Worm (Caenorhabditis elegans) whole organism, L4 larva: ENCODE data around the gene tbc-7.

Experiments used
- D1046.2 ChIP-seq: fragments of 200-800 bp; sonication (Bioruptor generic); IDR thresholded peaks from 2 replicates; pipeline ENCODE4 v1.3.6; 2022; ENCODE audit warnings: missing genetic modification characterization, missing compliant biosample characterization
- F49E8.2 ChIP-seq: sonication (generic microtip); optimal IDR thresholded peaks from 2 replicates; lab custom pipeline; 2016; ENCODE audit warnings: missing compliant biosample characterization, mild to moderate bottlenecking, missing genetic modification characterization, borderline replicate concordance
- Y48G9A.11 ChIP-seq: fragments of 200-800 bp; sonication (Bioruptor generic); IDR thresholded peaks from 2 replicates; pipeline ENCODE4 v1.3.6; 2022; ENCODE audit warnings: missing genetic modification reagents, missing genetic modification characterization, missing compliant biosample characterization
- Y75B8A.6 ChIP-seq: fragments of 200-800 bp; sonication (Bioruptor generic); IDR thresholded peaks from 2 replicates; pipeline ENCODE4 v1.3.6; 2022; ENCODE audit warnings: missing genetic modification reagents, missing genetic modification characterization, missing compliant biosample characterization
- aha-1 ChIP-seq: fragments of 150-350 bp; peaks from one replicate; lab custom pipeline; 2014; ENCODE audit warnings: missing biosample characterization, missing genetic modification characterization
- ama-1 ChIP-seq: fragments of 150-350 bp; optimal IDR thresholded peaks from 2 replicates; lab custom pipeline; 2014; ENCODE audit warnings: inconsistent platforms, mixed read lengths
- ceh-32 ChIP-seq: sonication (generic microtip); optimal IDR thresholded peaks from 2 replicates; lab custom pipeline; 2016; ENCODE audit warnings: mild to moderate bottlenecking, missing genetic modification characterization, missing compliant biosample characterization; ENCODE audit not compliant: poor library complexity
- ces-1 ChIP-seq: fragments of 150-350 bp; sonication (generic microtip); optimal IDR thresholded peaks from 4 replicates; lab custom pipeline; 2014; ENCODE audit warnings: missing biosample characterization, missing genetic modification reagents, missing genetic modification characterization
- ctbp-1 ChIP-seq: fragments of 200-800 bp; sonication (Bioruptor generic); IDR thresholded peaks from 2 replicates; pipeline ENCODE4 v1.3.6; 2022; ENCODE audit warnings: missing genetic modification reagents, missing genetic modification characterization, missing compliant biosample characterization
- daf-12 ChIP-seq: fragments of 150-350 bp; optimal IDR thresholded peaks from 2 replicates; lab custom pipeline; 2014; ENCODE audit warnings: missing biosample characterization, missing genetic modification reagents, missing genetic modification characterization
- daf-16 ChIP-seq, 3 experiments: sonication (generic microtip); optimal IDR thresholded peaks; 2 replicates each; lab custom pipeline; 2016 to 2017; ENCODE audit warnings: missing genetic modification characterization in 3 of 3, missing genetic modification reagents in 3 of 3, mild to moderate bottlenecking in 2 of 3, missing compliant biosample characterization in 2 of 3, missing biosample characterization in 1 of 3, moderate library complexity in 1 of 3
- dmd-6 ChIP-seq: fragments of 200-800 bp; sonication (Bioruptor generic); IDR thresholded peaks from 2 replicates; pipeline ENCODE4 v1.3.6; 2022; ENCODE audit warnings: missing genetic modification reagents, missing genetic modification characterization, missing compliant biosample characterization
- dmd-8 ChIP-seq: fragments of 200-800 bp; sonication (Bioruptor generic); IDR thresholded peaks from 2 replicates; pipeline ENCODE4 v1.3.6; 2022; ENCODE audit warnings: missing genetic modification characterization, missing compliant biosample characterization
- dpl-1 ChIP-seq: fragments of 150-350 bp; optimal IDR thresholded peaks from 2 replicates; lab custom pipeline; 2014; ENCODE audit warnings: missing biosample characterization, missing genetic modification reagents, missing genetic modification characterization
- egl-27 ChIP-seq: sonication (generic microtip); optimal IDR thresholded peaks from 3 replicates; lab custom pipeline; 2017; ENCODE audit warnings: missing biosample characterization, missing genetic modification reagents, missing genetic modification characterization
- fkh-10 ChIP-seq: fragments of 150-350 bp; optimal IDR thresholded peaks from 2 replicates; lab custom pipeline; 2014; ENCODE audit warnings: missing biosample characterization, missing genetic modification reagents, missing genetic modification characterization
- gei-8 ChIP-seq: fragments of 200-800 bp; sonication (Bioruptor generic); optimal IDR thresholded peaks from 2 replicates; lab custom pipeline; 2018; ENCODE audit warnings: mild to moderate bottlenecking, missing genetic modification characterization, missing compliant biosample characterization
- hlh-30 ChIP-seq: sonication (generic microtip); optimal IDR thresholded peaks from 2 replicates; lab custom pipeline; 2017; ENCODE audit warnings: antibody characterized with exemption, mild to moderate bottlenecking, missing genetic modification characterization, missing compliant biosample characterization; ENCODE audit not compliant: insufficient read depth
- hmg-1.1 ChIP-seq: fragments of 200-800 bp; sonication (Bioruptor generic); IDR thresholded peaks from 2 replicates; pipeline ENCODE4 v1.3.6; 2022; ENCODE audit warnings: missing genetic modification reagents, missing genetic modification characterization, missing compliant biosample characterization
- lin-1 ChIP-seq: fragments of 200-800 bp; sonication (Bioruptor generic); IDR thresholded peaks from 2 replicates; pipeline ENCODE4 v1.3.6; 2022; ENCODE audit warnings: missing genetic modification reagents, missing genetic modification characterization, missing compliant biosample characterization
- lin-29 ChIP-seq: fragments of 200-800 bp; sonication (Bioruptor generic); IDR thresholded peaks from 2 replicates; pipeline ENCODE4 v1.3.6; 2022; ENCODE audit warnings: missing genetic modification reagents, missing genetic modification characterization, missing compliant biosample characterization
- lin-38 ChIP-seq: fragments of 200-800 bp; sonication (Bioruptor generic); IDR thresholded peaks from 2 replicates; pipeline ENCODE4 v1.3.6; 2022; ENCODE audit warnings: missing genetic modification reagents, missing genetic modification characterization, missing compliant biosample characterization
- lir-3 ChIP-seq: sonication (generic microtip); optimal IDR thresholded peaks from 2 replicates; lab custom pipeline; 2016; ENCODE audit warnings: mild to moderate bottlenecking, missing genetic modification characterization, missing compliant biosample characterization
- lsy-2 ChIP-seq, 2 experiments: fragments of 150-350 bp in 1 of 2; sonication (generic microtip) in 1 of 2; optimal IDR thresholded peaks; 2 replicates each; lab custom pipeline; 2014 to 2017; ENCODE audit warnings: missing biosample characterization in 2 of 2, missing genetic modification characterization in 2 of 2
- madf-9 ChIP-seq: fragments of 200-800 bp; sonication (Bioruptor generic); conservative IDR thresholded peaks from 2 replicates; pipeline ENCODE4 v1.3.6; 2022; ENCODE audit warnings: missing genetic modification reagents, missing genetic modification characterization, missing compliant biosample characterization
- mes-2 ChIP-seq: sonication (generic microtip); optimal IDR thresholded peaks from 2 replicates; lab custom pipeline; 2016; ENCODE audit warnings: missing genotype, mild to moderate bottlenecking, missing genetic modification characterization, missing compliant biosample characterization; ENCODE audit not compliant: poor library complexity, severe bottlenecking
- mxl-3 ChIP-seq: fragments of 200-800 bp; sonication (Bioruptor generic); optimal IDR thresholded peaks from 2 replicates; lab custom pipeline; 2018; ENCODE audit warnings: mild to moderate bottlenecking, missing genetic modification characterization, missing compliant biosample characterization
- nhr-102 ChIP-seq: sonication (generic microtip); optimal IDR thresholded peaks from 2 replicates; lab custom pipeline; 2016; ENCODE audit warnings: mild to moderate bottlenecking, missing genetic modification characterization, moderate library complexity, missing compliant biosample characterization
- nhr-11 ChIP-seq: fragments of 150-350 bp; optimal IDR thresholded peaks from 2 replicates; lab custom pipeline; 2014; ENCODE audit warnings: missing biosample characterization, missing genetic modification characterization
- nhr-111 ChIP-seq: fragments of 200-800 bp; sonication (Bioruptor generic); optimal IDR thresholded peaks from 2 replicates; lab custom pipeline; 2018; ENCODE audit warnings: mild to moderate bottlenecking, missing genetic modification characterization, missing compliant biosample characterization
- nhr-25 ChIP-seq: sonication (generic microtip); optimal IDR thresholded peaks from 2 replicates; lab custom pipeline; 2017; ENCODE audit warnings: missing genetic modification characterization, mild to moderate bottlenecking, missing compliant biosample characterization, antibody characterized with exemption, moderate library complexity, borderline replicate concordance; ENCODE audit not compliant: insufficient read depth
- nhr-28 ChIP-seq: fragments of 150-350 bp; optimal IDR thresholded peaks from 2 replicates; lab custom pipeline; 2014; ENCODE audit warnings: missing biosample characterization, missing genetic modification characterization
- nhr-41 ChIP-seq: fragments of 200-800 bp; sonication (Bioruptor generic); IDR thresholded peaks from 2 replicates; pipeline ENCODE4 v1.3.6; 2022; ENCODE audit warnings: missing genetic modification reagents, missing genetic modification characterization, missing compliant biosample characterization
- pha-4 ChIP-seq, 2 experiments: fragments of 150-350 bp in 1 of 2; fragments of 200-800 bp in 1 of 2; sonication (Bioruptor generic) in 1 of 2; IDR thresholded peaks in 1 of 2; optimal IDR thresholded peaks in 1 of 2; 2 replicates each; pipeline versions ENCODE4 v1.3.6 to Lab custom; 2014 to 2022; ENCODE audit warnings: missing genetic modification characterization in 2 of 2, missing genetic modification reagents in 2 of 2, missing biosample characterization in 1 of 2, missing compliant biosample characterization in 1 of 2
- rbr-2 ChIP-seq: sonication (generic microtip); optimal IDR thresholded peaks from 2 replicates; lab custom pipeline; 2016; ENCODE audit warnings: missing genotype, missing genetic modification characterization, missing compliant biosample characterization
- skn-1 ChIP-seq: fragments of 150-350 bp; optimal IDR thresholded peaks from 2 replicates; lab custom pipeline; 2014; ENCODE audit warnings: missing biosample characterization, missing genetic modification characterization
- snpc-1.2 ChIP-seq: fragments of 200-800 bp; sonication (Bioruptor generic); IDR thresholded peaks from 2 replicates; pipeline ENCODE4 v1.3.6; 2022; ENCODE audit warnings: missing genetic modification reagents, missing genetic modification characterization, missing compliant biosample characterization
- unc-62 ChIP-seq, 3 experiments: fragments of 150-350 bp in 1 of 3; sonication (generic microtip); optimal IDR thresholded peaks in 2 of 3; peaks in 1 of 3; 1 replicate in 1 of 3; 2 replicates in 2 of 3; lab custom pipeline; 2014 to 2017; ENCODE audit warnings: missing biosample characterization in 3 of 3, missing genetic modification characterization in 3 of 3, missing genetic modification reagents in 3 of 3, missing genotype in 1 of 3
- vab-7 ChIP-seq: fragments of 200-800 bp; sonication (Bioruptor generic); IDR thresholded peaks from 2 replicates; pipeline ENCODE4 v1.3.6; 2022; ENCODE audit warnings: missing genetic modification reagents, missing genetic modification characterization, missing compliant biosample characterization
- zfp-2 ChIP-seq: sonication (generic microtip); optimal IDR thresholded peaks from 2 replicates; lab custom pipeline; 2016; ENCODE audit warnings: mild to moderate bottlenecking, missing genetic modification characterization, missing compliant biosample characterization
- zfp-3 ChIP-seq: fragments of 200-800 bp; sonication (Bioruptor generic); conservative IDR thresholded peaks from 2 replicates; pipeline ENCODE4 v1.3.6; 2022; ENCODE audit warnings: missing genetic modification reagents, missing genetic modification characterization, missing compliant biosample characterization
- zip-11 ChIP-seq: fragments of 200-800 bp; sonication (Bioruptor generic); IDR thresholded peaks from 2 replicates; pipeline ENCODE4 v1.3.6; 2022; ENCODE audit warnings: missing genetic modification characterization, missing compliant biosample characterization
- ztf-7 ChIP-seq: fragments of 150-350 bp; optimal IDR thresholded peaks from 2 replicates; lab custom pipeline; 2014; ENCODE audit warnings: missing biosample characterization, missing genetic modification characterization

The tbc-7 gene

DNA sequence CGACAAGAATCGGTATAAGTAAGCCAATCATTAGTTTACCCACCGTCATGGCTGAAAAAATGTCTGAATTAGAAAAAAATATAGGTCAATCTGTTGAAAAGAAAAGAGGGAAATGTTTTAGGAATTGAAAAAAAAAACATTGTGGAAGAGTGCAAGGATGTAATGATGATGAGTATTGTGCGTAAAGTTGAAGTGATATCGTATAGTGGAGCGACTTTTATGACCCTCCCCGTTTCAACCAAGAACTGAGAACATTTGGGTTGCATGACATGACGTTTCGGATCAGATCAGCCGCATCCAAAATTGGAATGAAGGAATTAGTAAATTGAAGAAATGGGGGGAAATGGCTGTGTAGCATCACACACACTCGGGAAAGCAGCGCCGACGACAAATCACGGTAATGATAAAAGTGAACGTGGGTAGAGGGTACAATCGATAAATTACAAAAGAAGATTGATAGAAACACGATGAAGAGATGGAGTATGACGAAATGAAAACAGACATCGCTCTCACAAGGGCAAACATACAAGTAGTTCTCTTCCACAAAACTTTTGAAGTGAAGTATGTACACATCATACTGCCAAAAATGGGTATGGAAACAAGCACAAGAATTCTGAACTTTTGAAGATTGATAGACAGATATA, 17.1 kb upstream of the tbc-7 start, which contains the start of gene apl-1:
Gene apl-1 (minus strand): TSS at position 51 of the 644 bp plus-strand sequence.
- TF ChIP-seq zfp-2 (tag; lab: Kevin White, UChicago), result no peak
- no peak for TF ChIP-seq D1046.2 (GFP tag; lab: Robert Waterston, UW)
- TF ChIP-seq mxl-3 (GFP tag; lab: Kevin White, UChicago), result peak; percentile 14
- TF ChIP-seq snpc-1.2 (GFP tag; lab: Robert Waterston, UW), result no peak
- TF ChIP-seq daf-16 (GFP tag; optimal IDR thresholded peaks at IDR 0.05; lab: Kevin White, UChicago), result no peak
- TF ChIP-seq daf-16 (tag; optimal IDR thresholded peaks at IDR 0.05; lab: Kevin White, UChicago), result peak; percentile 2
- no peak for TF ChIP-seq zfp-3 (GFP tag; lab: Robert Waterston, UW)
- no peak for TF ChIP-seq zip-11
- no peak for TF ChIP-seq ceh-32 (tag; lab: Kevin White, UChicago)
- TF ChIP-seq nhr-25 (tag; lab: Kevin White, UChicago), result peak; percentile 16
- TF ChIP-seq gei-8 (GFP tag; lab: Kevin White, UChicago), result no peak
- TF ChIP-seq nhr-11 (tag; lab: Kevin White, UChicago), result no peak
- peak; percentile 70 for TF ChIP-seq nhr-28 (tag; lab: Kevin White, UChicago)
- TF ChIP-seq aha-1 (tag; lab: Kevin White, UChicago), result no peak
- no peak for TF ChIP-seq lin-38 (GFP tag; lab: Robert Waterston, UW)
- no peak for TF ChIP-seq ama-1 (lab: Kevin White, UChicago)
- TF ChIP-seq lir-3 (tag; lab: Kevin White, UChicago), result no peak
- TF ChIP-seq Y48G9A.11 (GFP tag; lab: Robert Waterston, UW), result no peak
- TF ChIP-seq pha-4 (GFP tag; IDR thresholded peaks at IDR 0.05; lab: Robert Waterston, UW), result no peak
- TF ChIP-seq pha-4 (tag; optimal IDR thresholded peaks at IDR 0.05; lab: Kevin White, UChicago), result no peak
- TF ChIP-seq F49E8.2 (tag; lab: Kevin White, UChicago), result no peak
- TF ChIP-seq hlh-30 (tag; lab: Kevin White, UChicago), result peak; percentile 23
- TF ChIP-seq dmd-6 (GFP tag; lab: Robert Waterston, UW), result peak; percentile 19; the same call in 1 of the 2 replicates
- 0 out of 2 replicates have a peak, but pooled peaks have one; percentile 17 for TF ChIP-seq hmg-1.1 (GFP tag; lab: Robert Waterston, UW)
- TF ChIP-seq nhr-41 (GFP tag; lab: Robert Waterston, UW), result no peak
- TF ChIP-seq lin-29, result no peak
- TF ChIP-seq, all 104 proteins: peak for 7

DNA sequence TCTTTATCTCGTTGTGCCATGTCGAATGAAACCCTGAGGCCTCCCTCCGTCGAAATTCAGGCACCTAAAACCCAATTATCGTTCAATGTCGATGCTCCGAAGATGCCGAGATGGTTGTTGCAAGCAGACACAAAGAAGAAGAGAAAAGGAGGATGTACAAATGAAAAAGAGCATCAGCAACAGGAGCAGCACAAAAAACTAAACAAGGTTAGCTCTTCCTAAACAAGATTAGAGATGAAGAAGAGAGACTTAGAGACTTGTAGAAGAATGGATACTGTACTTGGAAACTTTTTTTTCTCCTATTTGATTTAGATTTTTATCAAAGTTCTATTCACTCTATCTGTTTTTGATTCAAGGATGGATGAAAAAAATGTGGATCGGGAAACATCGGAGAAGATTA, 16.5 kb upstream of the tbc-7 start:
- TF ChIP-seq lin-29 (no peak), ctbp-1 (GFP tag; lab: Robert Waterston, UW) (peak; percentile 73), ces-1 (GFP tag; lab: Kevin White, UChicago) (peak; percentile 95), fkh-10 (GFP tag; lab: Kevin White, UChicago) (peak; percentile 49), madf-9 (GFP tag; lab: Robert Waterston, UW) (no peak), dmd-6 (GFP tag; lab: Robert Waterston, UW) (0 out of 2 replicates have a peak, but pooled peaks have one; percentile 6), mes-2 (tag; lab: Kevin White, UChicago) (peak; percentile 9), aha-1 (tag; lab: Kevin White, UChicago) (peak; percentile 29), lsy-2 (tag; optimal IDR thresholded peaks at IDR 0.05; lab: Kevin White, UChicago) (peak in 1 of 2 experiments; percentile 52)

ce11 chrX:5119246-5119645, 14.8 kb upstream of the tbc-7 start:
- no peak for TF ChIP-seq Y75B8A.6 (GFP tag; lab: Robert Waterston, UW)
- TF ChIP-seq dmd-8 (GFP tag; lab: Robert Waterston, UW), result no peak
- TF ChIP-seq hlh-30 (tag; lab: Kevin White, UChicago), result peak; percentile 85
- TF ChIP-seq lin-1 (GFP tag; lab: Robert Waterston, UW), result no peak
- TF ChIP-seq nhr-111 (GFP tag; lab: Kevin White, UChicago), result no peak
- TF ChIP-seq skn-1 (tag; lab: Kevin White, UChicago), result no peak
- no peak for TF ChIP-seq egl-27 (tag; lab: Kevin White, UChicago)
- TF ChIP-seq ctbp-1 (GFP tag; lab: Robert Waterston, UW), result peak; percentile 59; the same call in 1 of the 2 replicates
- no peak for TF ChIP-seq nhr-102 (tag; lab: Kevin White, UChicago)
- peak; percentile 40 for TF ChIP-seq rbr-2 (tag; lab: Kevin White, UChicago)
- no peak for TF ChIP-seq daf-16 (GFP tag; optimal IDR thresholded peaks at IDR 0.05; lab: Kevin White, UChicago)
- no peak for TF ChIP-seq daf-16 (tag; optimal IDR thresholded peaks at IDR 0.05; lab: Kevin White, UChicago)
- TF ChIP-seq daf-12 (tag; lab: Kevin White, UChicago), result no peak
- no peak for TF ChIP-seq Y48G9A.11 (GFP tag; lab: Robert Waterston, UW)
- TF ChIP-seq dpl-1 (GFP tag; lab: Kevin White, UChicago), result no peak
- TF ChIP-seq unc-62 (GFP tag; optimal IDR thresholded peaks at IDR 0.05 in 1 of 2; lab: Kevin White, UChicago), result peak in 1 of 2 experiments; percentile 8
- no peak for TF ChIP-seq unc-62 (tag; optimal IDR thresholded peaks at IDR 0.05; lab: Kevin White, UChicago)
- TF ChIP-seq hmg-1.1 (GFP tag; lab: Robert Waterston, UW), result no peak
- TF ChIP-seq vab-7 (GFP tag; lab: Robert Waterston, UW), result no peak
- TF ChIP-seq lin-29, result no peak
- no peak for TF ChIP-seq ztf-7
